Worm (Caenorhabditis elegans): ENCODE results near the gene K12H6.5.
A peak's percentile ranks its signal among the peaks of the same experiment; 100 is the strongest.

Gene K12H6.5

DNA sequence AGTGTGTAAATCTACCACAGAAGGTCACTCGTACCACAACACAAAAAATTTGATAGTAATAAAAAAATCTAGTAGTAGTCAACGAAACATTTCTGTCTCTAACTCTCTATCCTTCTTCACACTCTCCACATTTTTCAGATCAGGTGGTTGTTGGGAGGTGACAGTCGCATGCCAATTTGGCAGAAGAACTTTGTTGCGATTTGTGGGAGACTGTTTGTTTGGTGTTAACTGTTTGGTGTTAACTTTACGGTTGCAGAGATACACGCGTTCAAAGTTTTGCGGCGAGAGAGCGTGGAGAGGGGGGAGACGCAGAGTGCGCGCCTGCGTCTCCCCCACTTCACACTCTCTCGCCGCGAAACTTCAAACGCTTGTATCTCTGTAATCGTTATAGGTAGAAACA lies 21.0 kb downstream of the K12H6.5 start:
- TF ChIP-seq isw-1 (GFP tag; IDR thresholded peaks at IDR 0.05) (no peak), lin-35 (GFP tag; optimal IDR thresholded peaks at IDR 0.05) (peak in 1 of 2 experiments; percentile 65), ceh-88 (GFP tag; IDR thresholded peaks at IDR 0.05) (no peak), zip-4 (GFP tag; optimal IDR thresholded peaks at IDR 0.05) (no peak), pqm-1 (tag; optimal IDR thresholded peaks at IDR 0.05) (no peak), nhr-20 (tag; optimal IDR thresholded peaks at IDR 0.05) (peak; percentile 4), C16A3.4 (tag; optimal IDR thresholded peaks at IDR 0.05) (no peak), lsy-2 (tag; optimal IDR thresholded peaks at IDR 0.05) (peak in 1 of 2 experiments; percentile 14), tbx-2 (tag; optimal IDR thresholded peaks at IDR 0.05) (peak; percentile 22), unc-30 (tag; optimal IDR thresholded peaks at IDR 0.05) (no peak), ets-5 (GFP tag; IDR thresholded peaks at IDR 0.05) (no peak), lin-13 (GFP tag; optimal IDR thresholded peaks at IDR 0.05) (no peak), lin-14 (GFP tag; optimal IDR thresholded peaks at IDR 0.05) (peak; percentile 49), nhr-19 (GFP tag; conservative IDR thresholded peaks at IDR 0.05) (0 out of 2 replicates have a peak, but pooled peaks have one; percentile 2), dpl-1 (GFP tag; optimal IDR thresholded peaks at IDR 0.05) (no peak), grh-1 (GFP tag; IDR thresholded peaks at IDR 0.05) (no peak), efl-1 (optimal IDR thresholded peaks at IDR 0.05) (no peak), efl-1 (GFP tag; optimal IDR thresholded peaks at IDR 0.05 in 1 of 2) (no peak), nhr-85 (tag) (peak; percentile 14), nhr-237 (tag; optimal IDR thresholded peaks at IDR 0.05) (no peak), swsn-7 (tag; optimal IDR thresholded peaks at IDR 0.05) (no peak), nhr-71 (tag; optimal IDR thresholded peaks at IDR 0.05) (peak; percentile 23), nhr-90 (tag; optimal IDR thresholded peaks at IDR 0.05; ENCODE audit: poor library complexity) (no peak), elt-3 (tag; optimal IDR thresholded peaks at IDR 0.05) (peak in 2 of 6 experiments; percentile 40 to 52), snu-23 (GFP tag; optimal IDR thresholded peaks at IDR 0.05) (peak; percentile 40), mdl-1 (tag; optimal IDR thresholded peaks at IDR 0.05) (peak in 1 of 2 experiments; percentile 28)

DNA sequence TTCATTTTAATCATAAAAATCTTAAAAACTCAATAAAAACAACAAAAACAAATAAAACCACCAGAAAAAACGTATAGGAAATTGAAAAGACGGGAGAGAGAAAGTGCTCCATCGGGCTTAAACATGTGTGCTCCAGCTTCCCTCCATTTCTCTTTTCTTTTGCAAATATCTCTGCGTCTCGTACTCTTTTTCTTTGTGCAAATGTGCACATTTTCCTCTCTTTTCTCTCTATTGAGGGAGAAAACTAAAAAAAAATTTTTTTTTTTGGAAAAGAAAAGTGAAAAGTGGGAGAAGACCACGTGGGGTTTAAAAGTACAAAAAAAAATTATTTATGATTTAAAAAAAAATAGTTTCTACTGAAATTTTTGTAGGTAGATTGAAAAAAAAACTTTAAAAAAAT lies 21.7 kb downstream of the K12H6.5 start:
- TF ChIP-seq lsy-2 (tag; optimal IDR thresholded peaks at IDR 0.05) (peak in 1 of 2 experiments; percentile 42), mep-1 (tag; optimal IDR thresholded peaks at IDR 0.05) (no peak), nhr-84 (tag; optimal IDR thresholded peaks at IDR 0.05) (no peak), ets-5 (GFP tag; IDR thresholded peaks at IDR 0.05) (no peak), lir-3 (tag; optimal IDR thresholded peaks at IDR 0.05; ENCODE audit: poor library complexity) (no peak), blmp-1 (tag; optimal IDR thresholded peaks at IDR 0.05) (no peak), mef-2 (tag; optimal IDR thresholded peaks at IDR 0.05) (no peak), xbp-1 (tag; optimal IDR thresholded peaks at IDR 0.05) (no peak), tlp-1 (tag; optimal IDR thresholded peaks at IDR 0.05) (no peak), sptf-1 (tag; optimal IDR thresholded peaks at IDR 0.05) (no peak), nhr-47 (tag; optimal IDR thresholded peaks at IDR 0.05) (no peak), swsn-7 (tag; optimal IDR thresholded peaks at IDR 0.05) (no peak), egl-13 (tag; optimal IDR thresholded peaks at IDR 0.05) (no peak), ceh-82 (tag; optimal IDR thresholded peaks at IDR 0.05) (peak in 1 of 3 experiments; percentile 15), mdl-1 (tag; optimal IDR thresholded peaks at IDR 0.05) (peak in 1 of 2 experiments; percentile 32), aly-2 (tag; optimal IDR thresholded peaks at IDR 0.05) (no peak), C16A3.4 (tag; optimal IDR thresholded peaks at IDR 0.05) (no peak), zip-4 (GFP tag; optimal IDR thresholded peaks at IDR 0.05) (no peak), nhr-71 (tag; optimal IDR thresholded peaks at IDR 0.05) (peak; percentile 46), C34B4.2 (tag; optimal IDR thresholded peaks at IDR 0.05) (no peak), ceh-88 (GFP tag; IDR thresholded peaks at IDR 0.05) (no peak), nhr-90 (tag; optimal IDR thresholded peaks at IDR 0.05; ENCODE audit: poor library complexity) (no peak), dpl-1 (GFP tag; optimal IDR thresholded peaks at IDR 0.05) (peak in 1 of 3 experiments; percentile 13), snu-23 (GFP tag; optimal IDR thresholded peaks at IDR 0.05) (peak; percentile 2), zag-1 (tag; optimal IDR thresholded peaks at IDR 0.05) (no peak), lin-14 (GFP tag; optimal IDR thresholded peaks at IDR 0.05) (peak; percentile 65), fkh-4 (tag; optimal IDR thresholded peaks at IDR 0.05; ENCODE audit: borderline replicate concordance) (no peak), C04F5.9 (tag; optimal IDR thresholded peaks at IDR 0.05) (no peak), ceh-63 (GFP tag; optimal IDR thresholded peaks at IDR 0.05) (no peak), skn-1 (tag; optimal IDR thresholded peaks at IDR 0.05) (no peak), egl-27 (tag; optimal IDR thresholded peaks at IDR 0.05) (no peak), efl-1 (optimal IDR thresholded peaks at IDR 0.05) (peak; percentile 34 to 51), efl-1 (GFP tag; optimal IDR thresholded peaks at IDR 0.05 in 1 of 2) (no peak)
